Fruit fly (Drosophila melanogaster): ENCODE data around the gene atk.

The atk gene

dm6 chr3L:20470991-20471498, 6.4 kb upstream of the atk start (continued):
- TF ChIP-seq eyg (GFP tag; optimal IDR thresholded peaks at IDR 0.05) (no peak), CG14667 (GFP tag; IDR thresholded peaks at IDR 0.05) (no peak), hbn (GFP tag; IDR thresholded peaks at IDR 0.05; ENCODE audit: partially characterized antibody) (no peak), Taf1 (GFP tag; IDR thresholded peaks at IDR 0.05) (no peak), CG3407 (GFP tag; optimal IDR thresholded peaks at IDR 0.05) (peak; percentile 21), sna (GFP tag; IDR thresholded peaks at IDR 0.05; ENCODE audit: partially characterized antibody) (no peak), CG13424 (tag; optimal IDR thresholded peaks at IDR 0.05) (peak; percentile 44), Lim3 (GFP tag; IDR thresholded peaks at IDR 0.05) (no peak), CG13775 (GFP tag; optimal IDR thresholded peaks at IDR 0.05) (peak; percentile 34), Lhr (GFP tag; optimal IDR thresholded peaks at IDR 0.05) (no peak), CoRest (tag; optimal IDR thresholded peaks at IDR 0.05) (peak; percentile 0), ken (GFP tag; IDR thresholded peaks at IDR 0.05) (peak; percentile 56; the same call in 1 of the 3 replicates), Atf-2 (GFP tag; optimal IDR thresholded peaks at IDR 0.05) (no peak), CG2712 (tag; optimal IDR thresholded peaks at IDR 0.05) (peak; percentile 57), ash1 (GFP tag; optimal IDR thresholded peaks at IDR 0.05) (no peak), knrl (GFP tag; IDR thresholded peaks at IDR 0.05; ENCODE audit: partially characterized antibody) (no peak), CG8388 (GFP tag; optimal IDR thresholded peaks at IDR 0.05) (peak; percentile 42), vvl (GFP tag; IDR thresholded peaks at IDR 0.05) (peak; percentile 78), CG6854 (GFP tag; optimal IDR thresholded peaks at IDR 0.05) (no peak), wor (GFP tag; IDR thresholded peaks at IDR 0.05) (peak; percentile 30), CG13296 (GFP tag; optimal IDR thresholded peaks at IDR 0.05) (peak; percentile 32), CG3847 (GFP tag; IDR thresholded peaks at IDR 0.05) (0 out of 2 replicates have a peak, but pooled peaks have one; percentile 10)

dm6 chr3L:20467433-20467832, 2.8 kb upstream of the atk start:
- TF ChIP-seq CG2116 (GFP tag; optimal IDR thresholded peaks at IDR 0.05) (no peak), CG12155 (GFP tag; optimal IDR thresholded peaks at IDR 0.05) (no peak), Spps (tag; optimal IDR thresholded peaks at IDR 0.05) (no peak), Blimp-1 (GFP tag; optimal IDR thresholded peaks at IDR 0.05) (peak; percentile 51), CG18599 (GFP tag; optimal IDR thresholded peaks at IDR 0.05) (no peak), CG4854 (GFP tag; optimal IDR thresholded peaks at IDR 0.05) (no peak), Awh (GFP tag; IDR thresholded peaks at IDR 0.05) (no peak), YL-1 (GFP tag; optimal IDR thresholded peaks at IDR 0.05) (no peak), rib (GFP tag; IDR thresholded peaks at IDR 0.05) (no peak), Dip2 (GFP tag; IDR thresholded peaks at IDR 0.05) (no peak), eve (GFP tag; optimal IDR thresholded peaks at IDR 0.05) (no peak), CG2199 (GFP tag; IDR thresholded peaks at IDR 0.05) (0 out of 3 replicates have a peak, but pooled peaks have one; percentile 53), eyg (GFP tag; optimal IDR thresholded peaks at IDR 0.05) (no peak), CG10147 (GFP tag; optimal IDR thresholded peaks at IDR 0.05) (no peak), Hr3 (GFP tag; optimal IDR thresholded peaks at IDR 0.05) (no peak), CG15601 (tag; optimal IDR thresholded peaks at IDR 0.05) (peak; percentile 72), CG14050 (GFP tag; IDR thresholded peaks at IDR 0.05) (no peak), CTCF (GFP tag; optimal IDR thresholded peaks at IDR 0.05) (peak; percentile 3)

DNA sequence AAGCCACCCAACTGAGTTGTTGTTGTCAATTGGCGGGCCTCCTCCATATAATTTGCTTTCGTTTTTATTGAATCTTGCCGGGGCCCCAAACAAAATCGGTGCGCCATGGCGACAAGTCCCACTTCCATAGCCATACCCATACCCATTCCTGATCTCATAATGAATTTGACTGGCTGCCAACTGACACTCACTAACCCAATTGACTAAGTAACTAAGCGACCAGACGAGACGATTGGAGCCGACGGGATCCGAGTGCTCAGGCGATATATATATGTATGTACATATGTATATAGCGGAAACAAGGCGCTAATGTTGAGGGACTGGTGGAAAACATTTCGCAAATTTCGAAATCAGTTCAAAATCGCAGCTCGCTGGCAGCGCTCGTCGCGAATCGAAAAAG, 1.9 kb upstream of the atk start, which contains the start of gene Tdh:
Tdh (plus strand) TSS at position 346 of the 400 bp plus-strand sequence.
- TF ChIP-seq luna (GFP tag; optimal IDR thresholded peaks at IDR 0.05) (no peak), CG10543 (GFP tag; optimal IDR thresholded peaks at IDR 0.05) (peak; percentile 39), Pdp1 (GFP tag; optimal IDR thresholded peaks at IDR 0.05) (peak in 1 of 2 experiments; percentile 32), CG12769 (tag; optimal IDR thresholded peaks at IDR 0.05) (peak; percentile 74), Deaf1 (tag; optimal IDR thresholded peaks at IDR 0.05) (peak; percentile 57), ap (GFP tag; IDR thresholded peaks at IDR 0.05) (no peak)
